Fruit fly (Drosophila melanogaster) whole organism, prepupa: ENCODE data around the gene lawc.

Experiments used
- CG32006 ChIP-seq: fragments of 200-800 bp; sonication (Bioruptor generic); optimal IDR thresholded peaks from 3 replicates; lab custom pipeline; 2017; ENCODE audit warnings: missing biosample characterization, mild to moderate bottlenecking, missing genetic modification characterization
- Eip93F ChIP-seq: fragments of 200-800 bp; sonication (Bioruptor generic); optimal IDR thresholded peaks from 2 replicates; lab custom pipeline; 2016; ENCODE audit warnings: missing biosample characterization, mild to moderate bottlenecking, missing genetic modification characterization
- dsx ChIP-seq: fragments of 200-800 bp; optimal IDR thresholded peaks from 3 replicates; lab custom pipeline; 2019; ENCODE audit warnings: missing biosample characterization, mild to moderate bottlenecking, missing genetic modification characterization, moderate library complexity; ENCODE audit not compliant: poor library complexity, severe bottlenecking

DNA sequence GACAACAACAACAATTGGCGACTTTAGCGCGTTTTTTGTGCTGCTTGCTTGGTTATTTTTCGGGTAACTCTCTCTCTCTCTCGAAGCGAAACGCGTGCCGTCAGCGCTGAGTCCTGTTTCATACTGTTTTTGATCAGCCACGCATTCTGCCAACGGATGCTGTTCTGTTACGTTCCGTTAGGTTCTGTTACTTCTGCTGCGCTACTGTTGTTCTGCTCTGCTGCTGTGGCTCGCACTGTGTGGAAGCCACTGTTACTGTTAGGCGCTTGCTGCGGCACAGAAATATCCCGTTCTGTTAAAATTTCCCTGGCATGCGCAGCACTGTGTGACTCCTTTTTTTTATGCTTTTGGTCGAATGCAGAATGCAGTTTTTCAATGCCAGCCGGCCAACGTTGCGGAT is 44.4 kb downstream of the lawc start, which contains the start of gene nAChRalpha3:
- no peak for TF ChIP-seq Eip93F
- no peak for TF ChIP-seq dsx (GFP tag; lab: Kevin White, UChicago)
- TF ChIP-seq CG32006 = no peak
